Worm (Caenorhabditis elegans) whole organism, young adult: Measurements from ENCODE around the gene F29B9.12.

ENCODE experiments used
- F22D6.2 ChIP-seq: sonication (generic microtip); optimal IDR thresholded peaks from 2 replicates; lab custom pipeline; 2016; ENCODE audit warnings: mild to moderate bottlenecking, missing genetic modification characterization, missing compliant biosample characterization
- ceh-27 ChIP-seq: fragments of 200-800 bp; sonication (Bioruptor generic); optimal IDR thresholded peaks from 2 replicates; lab custom pipeline; 2018; ENCODE audit warnings: mild to moderate bottlenecking, missing genetic modification characterization, moderate library complexity, missing compliant biosample characterization
- nhr-90 ChIP-seq: sonication (generic microtip); optimal IDR thresholded peaks from 2 replicates; lab custom pipeline; 2016; ENCODE audit warnings: missing genotype, mild to moderate bottlenecking, missing genetic modification characterization, missing compliant biosample characterization
- tbp1 ChIP-seq: fragments of 200-800 bp; sonication (Bioruptor generic); optimal IDR thresholded peaks from 2 replicates; lab custom pipeline; 2018; ENCODE audit warnings: mild to moderate bottlenecking, missing genetic modification characterization, missing compliant biosample characterization
- unc-62 ChIP-seq: fragments of 150-350 bp; optimal IDR thresholded peaks from 2 replicates; lab custom pipeline; 2014; ENCODE audit warnings: missing biosample characterization, missing genetic modification reagents, missing genetic modification characterization

- peak; percentile 66 for TF ChIP-seq tbp1
- peak; percentile 17 for TF ChIP-seq ceh-27
- peak; percentile 6 for TF ChIP-seq nhr-90 (tag; lab: Kevin White, UChicago)
- TF ChIP-seq F22D6.2: no peak
- no peak for TF ChIP-seq unc-62 (GFP tag; lab: Kevin White, UChicago)
These were observed 18.7 kb upstream of the F29B9.12 start, which contains the start of gene ubc-9 for ce11 chrIV:4650624-4651094.
